Worm (Caenorhabditis elegans) whole organism, late embryonic: ENCODE results near the gene let-413.

ENCODE experiments used
- C08G9.2 ChIP-seq: sonication (generic microtip); optimal IDR thresholded peaks from 2 replicates; lab custom pipeline; 2016; ENCODE audit warnings: mild to moderate bottlenecking, missing genetic modification characterization, moderate library complexity, missing compliant biosample characterization
- C38D4.7 ChIP-seq: fragments of 200-800 bp; sonication (Bioruptor generic); optimal IDR thresholded peaks from 2 replicates; lab custom pipeline; 2018; ENCODE audit warnings: mild to moderate bottlenecking, missing genetic modification characterization, moderate library complexity, missing compliant biosample characterization
- F13H6.1 ChIP-seq: sonication (generic microtip); optimal IDR thresholded peaks from 2 replicates; lab custom pipeline; 2016; ENCODE audit warnings: missing genetic modification characterization, missing compliant biosample characterization
- K09A11.1 ChIP-seq: sonication (generic microtip); optimal IDR thresholded peaks from 2 replicates; lab custom pipeline; 2017; ENCODE audit warnings: antibody characterized with exemption, mild to moderate bottlenecking, missing genetic modification characterization, missing compliant biosample characterization; ENCODE audit not compliant: insufficient read depth
- Y22D7AL.16 ChIP-seq: sonication (generic microtip); optimal IDR thresholded peaks from 2 replicates; lab custom pipeline; 2016; ENCODE audit warnings: missing genetic modification characterization, missing compliant biosample characterization
- ahr-1 ChIP-seq: sonication (generic microtip); optimal IDR thresholded peaks from 2 replicates; lab custom pipeline; 2016; ENCODE audit warnings: missing genetic modification characterization, missing compliant biosample characterization
- ama-1 ChIP-seq: fragments of 150-350 bp; optimal IDR thresholded peaks from 2 replicates; lab custom pipeline; 2014
- ceh-18 ChIP-seq: sonication (generic microtip); optimal IDR thresholded peaks from 2 replicates; lab custom pipeline; 2016; ENCODE audit warnings: missing genetic modification characterization, missing compliant biosample characterization
- ceh-22 ChIP-seq: sonication (generic microtip); optimal IDR thresholded peaks from 2 replicates; lab custom pipeline; 2017; ENCODE audit warnings: missing biosample characterization, missing genetic modification characterization
- ceh-24 ChIP-seq: sonication (generic microtip); optimal IDR thresholded peaks from 2 replicates; lab custom pipeline; 2016; ENCODE audit warnings: mild to moderate bottlenecking, missing genetic modification characterization, missing compliant biosample characterization
- ceh-31 ChIP-seq: sonication (generic microtip); optimal IDR thresholded peaks from 2 replicates; lab custom pipeline; 2016; ENCODE audit warnings: missing genetic modification characterization, missing compliant biosample characterization
- ceh-34 ChIP-seq: sonication (generic microtip); optimal IDR thresholded peaks from 2 replicates; lab custom pipeline; 2016; ENCODE audit warnings: mild to moderate bottlenecking, missing genetic modification characterization, missing compliant biosample characterization
- ceh-48 ChIP-seq: sonication (generic microtip); optimal IDR thresholded peaks from 2 replicates; lab custom pipeline; 2016; ENCODE audit warnings: missing genetic modification characterization, inconsistent platforms, missing compliant biosample characterization
- ceh-6 ChIP-seq: fragments of 200-800 bp; sonication (Bioruptor generic); optimal IDR thresholded peaks from 2 replicates; lab custom pipeline; 2018; ENCODE audit warnings: mild to moderate bottlenecking, missing genetic modification characterization, missing compliant biosample characterization
- ceh-9 ChIP-seq: sonication (generic microtip); optimal IDR thresholded peaks from 2 replicates; lab custom pipeline; 2016; ENCODE audit warnings: mild to moderate bottlenecking, missing genetic modification characterization, inconsistent platforms, missing compliant biosample characterization
- che-1 ChIP-seq: sonication (generic microtip); optimal IDR thresholded peaks from 2 replicates; lab custom pipeline; 2016; ENCODE audit warnings: mild to moderate bottlenecking, missing genetic modification characterization, missing compliant biosample characterization
- dmd-4 ChIP-seq: sonication (generic microtip); optimal IDR thresholded peaks from 2 replicates; lab custom pipeline; 2016; ENCODE audit warnings: borderline replicate concordance, missing genetic modification characterization, missing compliant biosample characterization
- elt-4 ChIP-seq: sonication (generic microtip); optimal IDR thresholded peaks from 2 replicates; lab custom pipeline; 2016; ENCODE audit warnings: missing genetic modification characterization, missing compliant biosample characterization
- ets-4 ChIP-seq: sonication (generic microtip); optimal IDR thresholded peaks from 2 replicates; lab custom pipeline; 2016; ENCODE audit warnings: missing genetic modification characterization, missing compliant biosample characterization
- fax-1 ChIP-seq: sonication (generic microtip); optimal IDR thresholded peaks from 2 replicates; lab custom pipeline; 2016; ENCODE audit warnings: missing genotype, missing genetic modification characterization, missing compliant biosample characterization
- fkh-10 ChIP-seq: fragments of 150-350 bp; optimal IDR thresholded peaks from 2 replicates; lab custom pipeline; 2014; ENCODE audit warnings: missing biosample characterization, missing genetic modification reagents, missing genetic modification characterization
- hlh-15 ChIP-seq: sonication (generic microtip); optimal IDR thresholded peaks from 2 replicates; lab custom pipeline; 2016; ENCODE audit warnings: missing genetic modification characterization, missing compliant biosample characterization
- hlh-30 ChIP-seq: sonication (generic microtip); optimal IDR thresholded peaks from 2 replicates; lab custom pipeline; 2017; ENCODE audit warnings: antibody characterized with exemption, missing genetic modification characterization, missing compliant biosample characterization; ENCODE audit not compliant: insufficient read depth
- hlh-8 ChIP-seq: sonication (generic microtip); optimal IDR thresholded peaks from 2 replicates; lab custom pipeline; 2016; ENCODE audit warnings: missing genotype, missing genetic modification characterization, missing compliant biosample characterization
- lim-6 ChIP-seq: sonication (generic microtip); optimal IDR thresholded peaks from 2 replicates; lab custom pipeline; 2016; ENCODE audit warnings: missing genetic modification characterization, missing compliant biosample characterization
- lin-11 ChIP-seq: fragments of 200-800 bp; sonication (Bioruptor generic); optimal IDR thresholded peaks from 2 replicates; lab custom pipeline; 2018; ENCODE audit warnings: mild to moderate bottlenecking, missing genetic modification characterization, missing compliant biosample characterization
- mec-3 ChIP-seq: sonication (generic microtip); optimal IDR thresholded peaks from 2 replicates; lab custom pipeline; 2016; ENCODE audit warnings: borderline replicate concordance, missing genetic modification characterization, missing compliant biosample characterization
- nfya-1 ChIP-seq: sonication (generic microtip); optimal IDR thresholded peaks from 2 replicates; lab custom pipeline; 2017; ENCODE audit warnings: missing genetic modification characterization, mild to moderate bottlenecking, missing compliant biosample characterization, antibody characterized with exemption, moderate library complexity
- nhr-11 ChIP-seq: fragments of 150-350 bp; optimal IDR thresholded peaks from 2 replicates; lab custom pipeline; 2014; ENCODE audit warnings: missing biosample characterization, missing genetic modification characterization
- nhr-232 ChIP-seq: sonication (generic microtip); optimal IDR thresholded peaks from 2 replicates; lab custom pipeline; 2016; ENCODE audit warnings: missing genetic modification characterization, missing compliant biosample characterization
- odd-2 ChIP-seq: sonication (generic microtip); optimal IDR thresholded peaks from 2 replicates; lab custom pipeline; 2017; ENCODE audit warnings: antibody characterized with exemption, mild to moderate bottlenecking, missing genetic modification characterization, missing compliant biosample characterization
- pag-3 ChIP-seq: sonication (generic microtip); optimal IDR thresholded peaks from 2 replicates; lab custom pipeline; 2016; ENCODE audit warnings: missing compliant biosample characterization, missing genetic modification characterization, borderline replicate concordance
- pha-4 ChIP-seq: fragments of 150-350 bp; optimal IDR thresholded peaks from 2 replicates; lab custom pipeline; 2018; ENCODE audit warnings: missing biosample characterization, missing genetic modification reagents, missing genetic modification characterization
- pqm-1 ChIP-seq: sonication (generic microtip); optimal IDR thresholded peaks from 2 replicates; lab custom pipeline; 2016; ENCODE audit warnings: missing genetic modification characterization, missing compliant biosample characterization
- sox-2 ChIP-seq: fragments of 200-800 bp; sonication (Bioruptor generic); IDR thresholded peaks from 2 replicates; pipeline ENCODE4 v1.3.6; 2022; ENCODE audit warnings: missing genetic modification reagents, missing genetic modification characterization, missing compliant biosample characterization
- syd-9 ChIP-seq: sonication (generic microtip); optimal IDR thresholded peaks from 2 replicates; lab custom pipeline; 2016; ENCODE audit warnings: mild to moderate bottlenecking, missing genetic modification characterization, moderate library complexity, missing compliant biosample characterization
- tbx-2 ChIP-seq: sonication (generic microtip); optimal IDR thresholded peaks from 2 replicates; lab custom pipeline; 2016; ENCODE audit warnings: missing genetic modification characterization, missing compliant biosample characterization
- unc-3 ChIP-seq, 2 experiments: fragments of 200-800 bp in 1 of 2; sonication (Bioruptor generic) in 1 of 2; sonication (generic microtip) in 1 of 2; conservative IDR thresholded peaks in 1 of 2; optimal IDR thresholded peaks in 1 of 2; 2 replicates each; pipeline versions ENCODE4 v1.3.6 to Lab custom; 2016 to 2022; ENCODE audit warnings: missing compliant biosample characterization in 2 of 2, missing genetic modification characterization in 2 of 2, missing genetic modification reagents in 1 of 2
- unc-42 ChIP-seq: sonication (generic microtip); optimal IDR thresholded peaks from 2 replicates; lab custom pipeline; 2016; ENCODE audit warnings: missing genotype, missing genetic modification characterization, missing compliant biosample characterization

The let-413 gene

DNA sequence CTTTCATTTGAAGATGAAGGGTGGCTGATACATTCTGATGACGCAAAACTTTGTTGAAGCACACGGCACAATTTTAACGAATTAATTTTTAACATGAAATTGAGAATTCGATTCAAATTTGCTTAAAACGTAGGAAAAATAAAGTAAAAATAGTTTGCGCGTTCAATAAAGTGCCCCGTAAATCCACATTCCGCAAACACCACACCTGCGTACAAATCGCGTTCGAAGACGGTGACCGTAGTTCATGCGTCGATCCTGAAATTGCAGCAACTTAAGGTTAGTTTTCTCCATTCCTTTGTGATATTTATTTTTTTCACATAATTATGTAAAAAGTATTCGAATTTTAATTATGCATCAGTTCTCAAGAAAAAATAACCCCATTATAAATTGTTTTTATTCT lies 47.2 kb upstream of the let-413 start, which contains the start of gene F43H9.3:
F43H9.3 (minus strand) TSS at position 189 of the 400 bp plus-strand sequence.
- TF ChIP-seq pha-4 (tag; lab: Kevin White, UChicago) = no peak
- no peak for TF ChIP-seq ceh-34 (tag; lab: Kevin White, UChicago)
- TF ChIP-seq ceh-18 (tag; lab: Kevin White, UChicago) = no peak
- TF ChIP-seq nhr-232 = no peak
- no peak for TF ChIP-seq ceh-6
- TF ChIP-seq unc-3 (GFP tag; conservative IDR thresholded peaks at IDR 0.05; lab: Robert Waterston, UW) = no peak
- no peak for TF ChIP-seq unc-3 (tag; optimal IDR thresholded peaks at IDR 0.05; lab: Kevin White, UChicago)
- TF ChIP-seq nfya-1 (tag; lab: Kevin White, UChicago) = no peak
- TF ChIP-seq ceh-9 (tag; lab: Kevin White, UChicago) = no peak
- no peak for TF ChIP-seq ama-1 (lab: Kevin White, UChicago)
- no peak for TF ChIP-seq mec-3 (tag; lab: Kevin White, UChicago)

DNA sequence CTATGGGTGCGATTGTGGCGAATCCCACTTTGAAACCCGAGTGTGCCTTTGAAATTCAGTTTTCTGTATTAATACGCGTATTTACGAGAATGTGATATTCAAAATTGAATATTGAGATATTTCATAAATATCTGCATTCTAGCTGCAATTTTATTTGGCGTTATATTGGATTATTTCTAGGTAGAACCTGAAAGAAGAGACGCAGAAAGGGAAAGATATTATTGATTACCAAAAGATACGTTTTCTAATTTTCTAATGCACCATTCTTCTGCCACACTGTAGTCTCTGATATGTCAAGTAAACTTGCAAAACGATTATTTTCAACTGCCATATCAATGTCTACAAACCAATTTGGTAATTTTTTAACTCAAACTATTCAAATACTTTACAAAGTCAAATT lies 44.5 kb upstream of the let-413 start, which contains the start of gene ech-3:
ech-3 (plus strand) TSS at position 178 of the 400 bp plus-strand sequence.
- TF ChIP-seq nhr-232 (no peak), unc-42 (no peak), K09A11.1 (tag; lab: Kevin White, UChicago) (no peak), ceh-31 (tag; lab: Kevin White, UChicago) (no peak), ahr-1 (no peak), tbx-2 (tag; lab: Kevin White, UChicago) (no peak), ceh-24 (tag; lab: Kevin White, UChicago) (no peak), lim-6 (tag; lab: Kevin White, UChicago) (no peak), fax-1 (tag; lab: Kevin White, UChicago) (no peak), pag-3 (tag; lab: Kevin White, UChicago) (no peak), sox-2 (GFP tag; lab: Robert Waterston, UW) (no peak), nhr-11 (tag; lab: Kevin White, UChicago) (no peak)
- TF ChIP-seq, all 69 proteins: peak for 0

ce11 chrV:8019783-8020182 lies 42.2 kb upstream of the let-413 start:
- TF ChIP-seq ceh-48 (tag; lab: Kevin White, UChicago) (no peak), syd-9 (tag; lab: Kevin White, UChicago) (no peak), Y22D7AL.16 (no peak), mec-3 (tag; lab: Kevin White, UChicago) (no peak), ets-4 (tag; lab: Kevin White, UChicago) (no peak), che-1 (tag; lab: Kevin White, UChicago) (no peak), hlh-30 (peak; percentile 18), ceh-9 (tag; lab: Kevin White, UChicago) (no peak)

ce11 chrV:8018919-8019318 lies 41.3 kb upstream of the let-413 start:
- TF ChIP-seq pqm-1 (tag; lab: Kevin White, UChicago) (no peak), ceh-9 (tag; lab: Kevin White, UChicago) (no peak), lim-6 (tag; lab: Kevin White, UChicago) (no peak), C38D4.7 (no peak), fkh-10 (GFP tag; lab: Kevin White, UChicago) (no peak), ceh-22 (no peak), C08G9.2 (tag; lab: Kevin White, UChicago) (no peak), hlh-15 (no peak), Y22D7AL.16 (no peak), ets-4 (tag; lab: Kevin White, UChicago) (no peak), ceh-6 (no peak), dmd-4 (tag; lab: Kevin White, UChicago) (no peak), lin-11 (no peak), odd-2 (tag; lab: Kevin White, UChicago) (no peak), unc-42 (no peak), hlh-8 (tag; lab: Kevin White, UChicago) (no peak), elt-4 (no peak), F13H6.1 (no peak)
- TF ChIP-seq, all 69 proteins: peak for 0
